Worm (Caenorhabditis elegans): Measurements from ENCODE around the gene F54F12.1.

Gene F54F12.1

ce11 chrIII:13067884-13068767 is 12.9 kb upstream of the F54F12.1 start (continued):
- TF ChIP-seq tbx-2 (tag; optimal IDR thresholded peaks at IDR 0.05) (peak; percentile 85), ztf-11 (tag; optimal IDR thresholded peaks at IDR 0.05) (peak in 1 of 2 experiments; percentile 83), nhr-12 (tag; optimal IDR thresholded peaks at IDR 0.05) (no peak), lin-39 (tag; optimal IDR thresholded peaks at IDR 0.05) (no peak), skn-1 (tag; optimal IDR thresholded peaks at IDR 0.05) (peak; percentile 87), fos-1 (tag; optimal IDR thresholded peaks at IDR 0.05) (peak; percentile 65), isw-1 (GFP tag; IDR thresholded peaks at IDR 0.05) (peak; percentile 62), nhr-20 (tag; optimal IDR thresholded peaks at IDR 0.05) (peak; percentile 83), nhr-47 (tag; optimal IDR thresholded peaks at IDR 0.05) (peak; percentile 89), hlh-17 (GFP tag; optimal IDR thresholded peaks at IDR 0.05; ENCODE audit: borderline replicate concordance) (no peak), efl-3 (GFP tag; optimal IDR thresholded peaks at IDR 0.05) (no peak), zip-4 (GFP tag; optimal IDR thresholded peaks at IDR 0.05) (peak; percentile 40), lin-14 (GFP tag; optimal IDR thresholded peaks at IDR 0.05) (peak; percentile 97), sptf-1 (tag; optimal IDR thresholded peaks at IDR 0.05) (no peak), egl-13 (tag; optimal IDR thresholded peaks at IDR 0.05) (peak; percentile 80), mep-1 (tag; optimal IDR thresholded peaks at IDR 0.05) (peak; percentile 91), nhr-90 (tag; optimal IDR thresholded peaks at IDR 0.05; ENCODE audit: poor library complexity) (peak; percentile 65), C34B4.2 (tag; optimal IDR thresholded peaks at IDR 0.05) (no peak), dsc-1 (tag; optimal IDR thresholded peaks at IDR 0.05) (peak; percentile 82), lin-13 (GFP tag; optimal IDR thresholded peaks at IDR 0.05) (peak; percentile 86), swsn-7 (tag; optimal IDR thresholded peaks at IDR 0.05) (peak; percentile 92), ama-1 (optimal IDR thresholded peaks at IDR 0.05) (peak; percentile 49), unc-130 (tag; optimal IDR thresholded peaks at IDR 0.05) (peak; percentile 9), ces-1 (GFP tag; optimal IDR thresholded peaks at IDR 0.05) (no peak), aly-2 (tag; optimal IDR thresholded peaks at IDR 0.05) (no peak), nhr-77 (tag; optimal IDR thresholded peaks at IDR 0.05) (peak; percentile 80), nhr-28 (tag; optimal IDR thresholded peaks at IDR 0.05) (no peak), grh-1 (GFP tag; IDR thresholded peaks at IDR 0.05) (peak; percentile 29; the same call in 1 of the 2 replicates), hlh-4 (tag; optimal IDR thresholded peaks at IDR 0.05) (no peak), pqm-1 (tag; optimal IDR thresholded peaks at IDR 0.05) (no peak), nhr-71 (tag; optimal IDR thresholded peaks at IDR 0.05) (peak; percentile 93), pax-3 (tag; optimal IDR thresholded peaks at IDR 0.05) (peak; percentile 59), ceh-90 (tag; optimal IDR thresholded peaks at IDR 0.05) (no peak), pag-3 (tag; optimal IDR thresholded peaks at IDR 0.05; ENCODE audit: borderline replicate concordance, insufficient read depth) (no peak), nhr-237 (tag; optimal IDR thresholded peaks at IDR 0.05) (peak; percentile 64), C04F5.9 (tag; optimal IDR thresholded peaks at IDR 0.05) (no peak), lin-35 (GFP tag; optimal IDR thresholded peaks at IDR 0.05) (peak; percentile 66 to 71), rnt-1 (tag; optimal IDR thresholded peaks at IDR 0.05) (peak; percentile 54), mdl-1 (tag; optimal IDR thresholded peaks at IDR 0.05) (peak; percentile 51 to 93), mef-2 (tag; optimal IDR thresholded peaks at IDR 0.05) (peak; percentile 89), egl-27 (tag; optimal IDR thresholded peaks at IDR 0.05) (peak in 1 of 2 experiments; percentile 70), lin-15B (tag; optimal IDR thresholded peaks at IDR 0.05) (peak; percentile 32)

Measured in whole organism, L1 larva.